Worm (Caenorhabditis elegans) whole organism, L4/young adult: ENCODE results near the gene F10E9.4.

ENCODE experiments used
- W03F9.2 ChIP-seq: fragments of 150-350 bp; optimal IDR thresholded peaks from 2 replicates; lab custom pipeline; 2014; ENCODE audit warnings: missing biosample characterization, missing genetic modification characterization
- dao-5 ChIP-seq: sonication (generic microtip); optimal IDR thresholded peaks from 2 replicates; lab custom pipeline; 2016; ENCODE audit warnings: missing genotype, missing genetic modification characterization, moderate library complexity, missing compliant biosample characterization
- him-1 ChIP-seq: sonication (generic microtip); optimal IDR thresholded peaks from 2 replicates; lab custom pipeline; 2016; ENCODE audit warnings: missing genotype, missing genetic modification reagents, missing genetic modification characterization, missing compliant biosample characterization

Gene F10E9.4

ce11 chrIII:8308238-8308637 is at the start of gene F10E9.4:
TSS of gene F10E9.4 (plus strand) at chrIII:8308538.
- TF ChIP-seq him-1 (tag; lab: Kevin White, UChicago) (no peak), W03F9.2 (tag; lab: Kevin White, UChicago) (no peak), dao-5 (tag; lab: Kevin White, UChicago) (no peak)

- no peak for TF ChIP-seq dao-5 (tag; lab: Kevin White, UChicago)
- TF ChIP-seq W03F9.2 (tag; lab: Kevin White, UChicago), result no peak
- no peak for TF ChIP-seq him-1 (tag; lab: Kevin White, UChicago)
Measured at ce11 chrIII:8262599-8262998, 45.7 kb upstream of the F10E9.4 start.

ce11 chrIII:8263377-8263776 is 45.0 kb upstream of the F10E9.4 start, which contains the start of gene col-91:
TSS of gene col-91 (minus strand) at chrIII:8263664.
- TF ChIP-seq dao-5 (tag; lab: Kevin White, UChicago), result no peak
- TF ChIP-seq W03F9.2 (tag; lab: Kevin White, UChicago), result no peak
- TF ChIP-seq him-1 (tag; lab: Kevin White, UChicago), result no peak

- TF ChIP-seq him-1 (tag; lab: Kevin White, UChicago) (no peak), dao-5 (tag; lab: Kevin White, UChicago) (no peak), W03F9.2 (tag; lab: Kevin White, UChicago) (peak; percentile 13)
Measured at ce11 chrIII:8265753-8266152, 42.6 kb upstream of the F10E9.4 start, which contains the start of gene mrps-9. TSS of gene mrps-9 (plus strand) at chrIII:8266062.

ce11 chrIII:8268296-8268695 is 40.0 kb upstream of the F10E9.4 start, which contains the start of the genes F09G8.7 and crn-7:
TSS of gene F09G8.7 (minus strand) at chrIII:8268355.
TSS of gene crn-7 (plus strand) at chrIII:8268531.
- no peak for TF ChIP-seq dao-5 (tag; lab: Kevin White, UChicago)
- TF ChIP-seq W03F9.2 (tag; lab: Kevin White, UChicago), result no peak
- no peak for TF ChIP-seq him-1 (tag; lab: Kevin White, UChicago)

- TF ChIP-seq dao-5 (tag; lab: Kevin White, UChicago), result no peak
- no peak for TF ChIP-seq him-1 (tag; lab: Kevin White, UChicago)
- TF ChIP-seq W03F9.2 (tag; lab: Kevin White, UChicago), result no peak
Measured at ce11 chrIII:8271676-8272225, 36.6 kb upstream of the F10E9.4 start, which contains the start of the genes mps-4 and F09G8.10. TSS of gene mps-4 (minus strand) at chrIII:8271776. TSS of gene F09G8.10 (minus strand) at chrIII:8272175.

ce11 chrIII:8275871-8276270 is 32.5 kb upstream of the F10E9.4 start, which contains the start of gene clec-160:
TSS of gene clec-160 (minus strand) at chrIII:8275971.
- TF ChIP-seq dao-5 (tag; lab: Kevin White, UChicago) (no peak), him-1 (tag; lab: Kevin White, UChicago) (no peak), W03F9.2 (tag; lab: Kevin White, UChicago) (no peak)

ce11 chrIII:8278801-8279200 is 29.5 kb upstream of the F10E9.4 start, which contains the start of gene mig-10:
TSS of gene mig-10 (plus strand) at chrIII:8279101.
- TF ChIP-seq dao-5 (tag; lab: Kevin White, UChicago) (no peak), him-1 (tag; lab: Kevin White, UChicago) (no peak), W03F9.2 (tag; lab: Kevin White, UChicago) (no peak)

- no peak for TF ChIP-seq him-1 (tag; lab: Kevin White, UChicago)
- TF ChIP-seq W03F9.2 (tag; lab: Kevin White, UChicago), result no peak
- TF ChIP-seq dao-5 (tag; lab: Kevin White, UChicago), result no peak
Measured at ce11 chrIII:8279567-8279966, 28.8 kb upstream of the F10E9.4 start.

ce11 chrIII:8280352-8280751 is 28.0 kb upstream of the F10E9.4 start:
- TF ChIP-seq dao-5 (tag; lab: Kevin White, UChicago) (no peak), W03F9.2 (tag; lab: Kevin White, UChicago) (no peak), him-1 (tag; lab: Kevin White, UChicago) (no peak)

ce11 chrIII:8281310-8281709 is 27.0 kb upstream of the F10E9.4 start:
- no peak for TF ChIP-seq dao-5 (tag; lab: Kevin White, UChicago)
- no peak for TF ChIP-seq him-1 (tag; lab: Kevin White, UChicago)
- no peak for TF ChIP-seq W03F9.2 (tag; lab: Kevin White, UChicago)

- TF ChIP-seq W03F9.2 (tag; lab: Kevin White, UChicago), result no peak
Measured at ce11 chrIII:8283525-8283924, 24.8 kb upstream of the F10E9.4 start.

- TF ChIP-seq W03F9.2 (tag; lab: Kevin White, UChicago) (no peak), dao-5 (tag; lab: Kevin White, UChicago) (no peak), him-1 (tag; lab: Kevin White, UChicago) (no peak)
Measured at ce11 chrIII:8286003-8286402, 22.3 kb upstream of the F10E9.4 start.

ce11 chrIII:8286824-8287223 is 21.5 kb upstream of the F10E9.4 start:
- TF ChIP-seq W03F9.2 (tag; lab: Kevin White, UChicago) (no peak), him-1 (tag; lab: Kevin White, UChicago) (no peak), dao-5 (tag; lab: Kevin White, UChicago) (no peak)
